Worm (Caenorhabditis elegans): ENCODE measurements around the gene Y94H6A.10.

ce11 chrIV:2680281-2680680 lies 30.2 kb downstream of the Y94H6A.10 start:
- TF ChIP-seq snpc-1.3 (tag; optimal IDR thresholded peaks at IDR 0.05; ENCODE audit: insufficient read depth) (no peak), repo-1 (tag; optimal IDR thresholded peaks at IDR 0.05) (no peak), snpc-3.4 (tag; optimal IDR thresholded peaks at IDR 0.05) (no peak), pha-4 (tag; optimal IDR thresholded peaks at IDR 0.05) (no peak), lin-26 (GFP tag; IDR thresholded peaks at IDR 0.05) (no peak), madf-10 (tag; optimal IDR thresholded peaks at IDR 0.05) (no peak), ceh-79 (tag; optimal IDR thresholded peaks at IDR 0.05) (no peak), C17E4.6 (GFP tag; IDR thresholded peaks at IDR 0.05) (no peak), F49E8.2 (tag; optimal IDR thresholded peaks at IDR 0.05; ENCODE audit: insufficient read depth) (no peak), egrh-3 (GFP tag; IDR thresholded peaks at IDR 0.05) (no peak), lsl-1 (GFP tag; optimal IDR thresholded peaks at IDR 0.05) (no peak), unc-62 (GFP tag; optimal IDR thresholded peaks at IDR 0.05) (no peak), sea-2 (GFP tag; IDR thresholded peaks at IDR 0.05) (no peak)

Data from whole organism, young adult.